Fruit fly (Drosophila melanogaster): Measurements from ENCODE around the gene CG43342.

DNA sequence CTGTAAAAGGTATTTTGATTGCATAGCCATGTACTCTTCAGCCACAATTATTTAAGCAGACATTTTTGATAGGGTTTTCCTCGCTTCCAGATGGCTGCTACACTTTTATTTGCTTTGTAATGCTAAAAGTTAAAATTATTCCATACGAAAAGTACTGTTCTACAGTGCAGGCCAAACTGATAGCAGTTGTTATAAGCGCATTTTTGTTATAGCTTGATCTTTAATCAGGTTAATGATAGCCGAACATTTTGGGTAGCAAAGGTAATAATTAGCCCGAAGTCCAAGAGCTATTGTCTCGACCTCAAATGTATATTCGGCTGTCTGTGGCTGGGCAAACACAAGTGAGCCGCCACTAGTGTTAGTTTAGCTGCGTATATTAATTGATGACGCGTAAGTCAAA, 23.2 kb upstream of the CG43342 start:
- TF ChIP-seq gl (tag; optimal IDR thresholded peaks at IDR 0.05) (no peak), CG14655 (GFP tag; optimal IDR thresholded peaks at IDR 0.05) (no peak), CG4496 (GFP tag; IDR thresholded peaks at IDR 0.05) (no peak), CG8301 (tag; optimal IDR thresholded peaks at IDR 0.05) (no peak), Pif1B (GFP tag; optimal IDR thresholded peaks at IDR 0.05) (no peak), CG12605 (GFP tag; IDR thresholded peaks at IDR 0.05) (no peak)
